Fruit fly (Drosophila melanogaster) Kc167 (cell line): ENCODE data around the gene Poc1.

ENCODE experiments used
- Myc ChIP-seq: fragments of >200 bp; optimal IDR thresholded peaks from 2 replicates; lab custom pipeline; 2017; ENCODE audit warnings: missing external identifiers
- Sin3A ChIP-seq: fragments of >200 bp; optimal IDR thresholded peaks from 2 replicates; lab custom pipeline; 2018; ENCODE audit warnings: missing external identifiers
- h ChIP-seq: fragments of >200 bp; optimal IDR thresholded peaks from 3 replicates; lab custom pipeline; 2018; ENCODE audit warnings: missing external identifiers
- insv ChIP-seq: fragments of >200 bp; optimal IDR thresholded peaks from 3 replicates; lab custom pipeline; 2018; ENCODE audit warnings: missing external identifiers
- psq ChIP-seq: fragments of >200 bp; optimal IDR thresholded peaks from 2 replicates; lab custom pipeline; 2017; ENCODE audit warnings: missing external identifiers
- ttk ChIP-seq: sonication (Bioruptor generic); optimal IDR thresholded peaks from 2 replicates; lab custom pipeline; 2017; ENCODE audit warnings: missing external identifiers

Poc1 gene

DNA sequence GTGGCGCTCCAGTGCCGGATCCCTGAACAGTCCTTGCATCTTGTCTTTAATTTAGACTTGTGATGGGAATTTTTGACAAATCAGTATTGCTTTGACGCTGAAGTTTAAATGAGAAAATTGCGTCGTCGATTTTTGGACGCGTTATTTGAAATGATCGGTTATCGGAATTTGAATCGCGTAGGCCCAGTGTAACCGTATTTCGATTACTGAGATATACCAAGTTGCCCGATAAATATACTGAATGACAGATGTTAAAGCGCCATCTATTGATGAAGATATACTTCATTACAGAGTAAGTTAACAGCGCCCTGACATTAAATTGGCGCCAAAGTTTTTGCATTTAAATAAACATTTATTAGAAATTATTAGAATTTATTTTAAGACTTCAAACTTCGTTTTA lies at the start of gene Poc1:
Gene Poc1 (minus strand): TSS at position 173 of the 400 bp plus-strand sequence.
- TF ChIP-seq Sin3A (lab: Kevin White, UChicago) (no peak), h (lab: Kevin White, UChicago) (no peak), ttk (lab: Kevin White, UChicago) (no peak), Myc (lab: Kevin White, UChicago) (no peak), psq (lab: Kevin White, UChicago) (no peak), insv (no peak)

DNA sequence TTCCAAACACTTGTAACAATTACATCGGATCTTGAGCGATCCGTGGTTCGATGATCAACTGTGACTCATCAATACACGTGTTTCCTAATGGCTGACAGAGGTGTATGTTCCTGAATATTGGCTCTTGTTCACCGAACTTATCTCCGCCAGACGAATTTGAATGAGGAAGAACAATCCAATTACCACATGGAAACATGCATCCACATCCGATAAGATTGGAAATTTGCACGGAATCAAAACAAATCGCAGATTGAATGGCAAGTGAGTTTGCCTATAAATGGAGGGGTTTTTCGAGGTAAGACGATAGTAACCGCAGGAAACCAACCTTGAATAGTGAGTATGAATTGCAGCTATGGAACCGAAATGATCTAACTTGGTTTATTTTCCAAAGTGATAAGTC lies 47.8 kb upstream of the Poc1 start, which contains the start of gene CG10725:
Gene CG10725 (plus strand): TSS at position 301 of the 400 bp plus-strand sequence.
- TF ChIP-seq h (lab: Kevin White, UChicago) (no peak), Myc (lab: Kevin White, UChicago) (no peak), Sin3A (lab: Kevin White, UChicago) (no peak), psq (lab: Kevin White, UChicago) (no peak), ttk (lab: Kevin White, UChicago) (no peak), insv (no peak)

DNA sequence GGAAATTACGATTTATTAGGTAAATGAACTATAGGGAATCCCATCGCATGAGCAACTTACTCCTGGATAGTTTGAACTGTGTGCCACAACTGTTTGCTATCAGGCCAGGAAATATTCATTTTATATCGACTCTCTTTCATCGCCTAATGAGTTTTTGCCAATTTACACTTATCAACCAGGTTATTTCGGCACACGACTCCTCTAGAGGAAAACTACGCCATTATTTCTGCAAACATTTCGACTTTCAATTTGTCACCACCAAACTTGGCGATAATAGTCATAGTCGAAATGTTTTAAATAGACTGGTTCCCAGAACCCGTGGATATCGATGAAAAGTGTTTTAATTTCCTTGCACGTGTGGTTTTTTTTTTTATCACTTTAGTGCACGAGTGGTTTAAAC lies 47.2 kb upstream of the Poc1 start, which contains the start of gene CG10154:
Gene CG10154 (minus strand): TSS at position 101 of the 400 bp plus-strand sequence.
- TF ChIP-seq ttk (lab: Kevin White, UChicago) (no peak), psq (lab: Kevin White, UChicago) (no peak), h (lab: Kevin White, UChicago) (no peak), Sin3A (lab: Kevin White, UChicago) (no peak), Myc (lab: Kevin White, UChicago) (no peak), insv (no peak)

dm6 chr3L:13435170-13435727 lies 45.4 kb upstream of the Poc1 start, which contains the start of gene CG10713:
TSS of gene CG10713 (minus strand) at chr3L:13435229.
- TF ChIP-seq Myc (lab: Kevin White, UChicago) (no peak), psq (lab: Kevin White, UChicago) (no peak), ttk (lab: Kevin White, UChicago) (no peak), Sin3A (lab: Kevin White, UChicago) (no peak), insv (no peak), h (lab: Kevin White, UChicago) (no peak)

dm6 chr3L:13433522-13433921 lies 43.7 kb upstream of the Poc1 start:
- TF ChIP-seq Myc (lab: Kevin White, UChicago): no peak
- no peak for TF ChIP-seq insv
- no peak for TF ChIP-seq Sin3A (lab: Kevin White, UChicago)
- TF ChIP-seq h (lab: Kevin White, UChicago): no peak
- no peak for TF ChIP-seq psq (lab: Kevin White, UChicago)
- TF ChIP-seq ttk (lab: Kevin White, UChicago): no peak

dm6 chr3L:13432791-13433190 lies 43.0 kb upstream of the Poc1 start:
- no peak for TF ChIP-seq Myc (lab: Kevin White, UChicago)

dm6 chr3L:13430171-13430570 lies 40.4 kb upstream of the Poc1 start:
- no peak for TF ChIP-seq Myc (lab: Kevin White, UChicago)
- no peak for TF ChIP-seq psq (lab: Kevin White, UChicago)
- TF ChIP-seq h (lab: Kevin White, UChicago): no peak
- TF ChIP-seq ttk (lab: Kevin White, UChicago): no peak
- TF ChIP-seq Sin3A (lab: Kevin White, UChicago): no peak
- TF ChIP-seq insv: no peak

- TF ChIP-seq h (lab: Kevin White, UChicago) (no peak), insv (no peak), psq (lab: Kevin White, UChicago) (no peak), ttk (lab: Kevin White, UChicago) (no peak), Sin3A (lab: Kevin White, UChicago) (no peak), Myc (lab: Kevin White, UChicago) (no peak)
Measured at dm6 chr3L:13426573-13426972, 36.8 kb upstream of the Poc1 start, which contains the start of gene CG14105. TSS of gene CG14105 (minus strand) at chr3L:13426673.

DNA sequence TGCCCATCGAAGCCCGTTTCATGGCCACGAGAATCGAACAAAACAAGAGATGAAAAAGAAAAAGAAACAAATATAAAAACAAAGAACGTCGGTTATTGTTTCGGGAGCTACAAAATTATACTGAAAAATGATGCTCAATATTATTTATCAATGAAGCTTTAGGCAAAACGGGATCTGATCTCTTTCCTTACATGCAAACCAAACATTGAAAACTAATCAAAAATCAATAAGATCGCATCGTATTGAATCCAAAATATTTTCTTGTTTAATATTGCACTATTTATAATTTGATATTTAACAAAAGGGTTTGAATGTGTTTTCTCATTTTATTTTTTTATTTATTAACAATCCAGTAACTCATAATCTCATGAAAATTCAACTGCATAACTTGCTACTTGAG lies 35.8 kb upstream of the Poc1 start, which contains the start of gene CG14106:
Gene CG14106 (minus strand): TSS at position 101 of the 400 bp plus-strand sequence.
- TF ChIP-seq psq (lab: Kevin White, UChicago) (no peak), ttk (lab: Kevin White, UChicago) (no peak), Sin3A (lab: Kevin White, UChicago) (no peak), h (lab: Kevin White, UChicago) (no peak), insv (no peak), Myc (lab: Kevin White, UChicago) (no peak)

DNA sequence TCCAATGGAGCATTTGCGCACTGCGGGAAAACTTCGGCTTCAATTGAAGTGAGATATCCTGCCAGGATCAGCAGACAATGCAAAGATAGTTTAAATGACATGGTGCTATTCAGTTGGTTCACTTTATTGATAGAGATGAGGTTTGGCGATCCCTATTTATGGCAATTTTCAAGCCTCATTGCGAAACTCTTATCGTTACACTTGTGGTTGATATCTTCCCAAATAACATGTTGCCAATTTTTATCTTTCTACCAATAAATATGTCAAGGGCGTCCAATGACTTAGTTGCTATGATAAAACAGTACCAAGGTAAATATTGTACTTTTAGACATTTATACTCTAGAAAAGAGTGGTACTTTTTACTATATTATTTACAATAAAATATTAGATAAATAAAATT lies 34.3 kb upstream of the Poc1 start, which contains the start of gene CG33263:
Gene CG33263 (minus strand): TSS at position 101 of the 400 bp plus-strand sequence.
- no peak for TF ChIP-seq psq (lab: Kevin White, UChicago)
- no peak for TF ChIP-seq Myc (lab: Kevin White, UChicago)
- TF ChIP-seq h (lab: Kevin White, UChicago): no peak
- no peak for TF ChIP-seq insv
- no peak for TF ChIP-seq Sin3A (lab: Kevin White, UChicago)
- no peak for TF ChIP-seq ttk (lab: Kevin White, UChicago)

DNA sequence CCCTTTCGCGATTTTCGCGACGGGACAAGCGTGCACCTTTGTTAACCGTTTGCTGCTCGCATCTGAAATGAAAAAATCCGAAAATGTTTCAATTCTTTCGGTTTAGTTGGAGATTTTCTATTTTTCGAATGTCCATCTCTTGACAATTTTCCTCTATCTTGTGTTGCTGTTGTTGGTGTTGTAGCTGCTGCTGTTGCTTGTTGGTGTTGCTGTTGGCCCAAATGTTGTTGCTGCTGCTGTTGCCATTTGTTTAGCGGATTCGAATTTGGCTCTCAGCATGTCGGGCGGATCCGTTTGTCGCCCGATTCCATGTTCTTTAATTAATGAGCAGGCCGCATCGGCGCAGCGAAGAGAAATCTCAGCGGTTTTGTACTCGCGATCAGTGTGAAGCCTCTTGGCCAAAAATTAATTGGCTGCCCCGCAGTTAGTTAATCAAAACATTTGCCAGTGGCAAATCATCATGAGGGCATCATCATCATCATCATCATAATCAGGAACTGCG lies 32.5 kb upstream of the Poc1 start, which contains the start of gene CG32121:
Gene CG32121 (minus strand): TSS at position 51 of the 502 bp plus-strand sequence.
- TF ChIP-seq psq (lab: Kevin White, UChicago) (no peak), Myc (lab: Kevin White, UChicago) (no peak), insv (no peak), ttk (lab: Kevin White, UChicago) (no peak), h (lab: Kevin White, UChicago) (no peak), Sin3A (lab: Kevin White, UChicago) (no peak)

dm6 chr3L:13420212-13420611 lies 30.4 kb upstream of the Poc1 start:
- TF ChIP-seq h (lab: Kevin White, UChicago): no peak
- TF ChIP-seq insv: no peak
- no peak for TF ChIP-seq psq (lab: Kevin White, UChicago)
- TF ChIP-seq Sin3A (lab: Kevin White, UChicago): no peak
- no peak for TF ChIP-seq Myc (lab: Kevin White, UChicago)
- TF ChIP-seq ttk (lab: Kevin White, UChicago): no peak
